Fruit fly (Drosophila melanogaster): ENCODE results near the gene in.

The in gene

dm6 chr3L:20413304-20413703 lies 46.3 kb downstream of the in start, which contains the start of gene zye:
Gene zye (plus strand): TSS chr3L:20413604.
- TF ChIP-seq CG17806 (tag; optimal IDR thresholded peaks at IDR 0.05) (no peak), D1 (tag; optimal IDR thresholded peaks at IDR 0.05) (no peak), Pif1B (GFP tag; optimal IDR thresholded peaks at IDR 0.05) (no peak), Pif1A (GFP tag; optimal IDR thresholded peaks at IDR 0.05) (no peak), Snoo (tag; optimal IDR thresholded peaks at IDR 0.05) (no peak), CG9948 (tag; optimal IDR thresholded peaks at IDR 0.05) (no peak), CG4496 (GFP tag; IDR thresholded peaks at IDR 0.05) (no peak), CG34367 (tag; optimal IDR thresholded peaks at IDR 0.05) (no peak), CG14655 (GFP tag; optimal IDR thresholded peaks at IDR 0.05) (no peak), CG8301 (tag; optimal IDR thresholded peaks at IDR 0.05) (no peak), CG13204 (GFP tag; optimal IDR thresholded peaks at IDR 0.05) (no peak), Ets98B (GFP tag; IDR thresholded peaks at IDR 0.05) (no peak), EcR (GFP tag; optimal IDR thresholded peaks at IDR 0.05) (no peak), CG12605 (GFP tag; IDR thresholded peaks at IDR 0.05) (no peak), CG8159 (tag; optimal IDR thresholded peaks at IDR 0.05) (no peak), gl (tag; optimal IDR thresholded peaks at IDR 0.05) (no peak), fd96Ca (GFP tag; IDR thresholded peaks at IDR 0.05) (no peak), CG32121 (GFP tag; IDR thresholded peaks at IDR 0.05) (no peak), CG15710 (tag; optimal IDR thresholded peaks at IDR 0.05) (no peak)
